Worm (Caenorhabditis elegans): ENCODE data around the gene scl-25.

Gene scl-25

ce11 chrV:17220345-17220744, 5.1 kb upstream of the scl-25 start, which contains the start of gene srh-109:
Gene srh-109, minus strand, starts transcription at chrV:17220445.
- no peak for TF ChIP-seq K11D2.4 (GFP tag; IDR thresholded peaks at IDR 0.05)
- no peak for TF ChIP-seq nfyb-1 (GFP tag; IDR thresholded peaks at IDR 0.05)
- TF ChIP-seq egl-18 (GFP tag; IDR thresholded peaks at IDR 0.05) = no peak
- TF ChIP-seq sptf-2 (GFP tag; optimal IDR thresholded peaks at IDR 0.05) = no peak
- no peak for TF ChIP-seq nhr-120 (GFP tag; IDR thresholded peaks at IDR 0.05)
- TF ChIP-seq egrh-3 (GFP tag; IDR thresholded peaks at IDR 0.05) = no peak
- no peak for TF ChIP-seq aptf-3 (GFP tag; IDR thresholded peaks at IDR 0.05)
- no peak for TF ChIP-seq ama-1 (optimal IDR thresholded peaks at IDR 0.05)
- no peak for TF ChIP-seq ama-1 (GFP tag; optimal IDR thresholded peaks at IDR 0.05)
- no peak for TF ChIP-seq ZK185.1 (tag; optimal IDR thresholded peaks at IDR 0.05; ENCODE audit: poor library complexity, severe bottlenecking)
- no peak for TF ChIP-seq Y79H2A.3 (GFP tag; conservative IDR thresholded peaks at IDR 0.05)
- no peak for TF ChIP-seq hmg-20 (GFP tag; IDR thresholded peaks at IDR 0.05)
- TF ChIP-seq K12H6.12 (tag; optimal IDR thresholded peaks at IDR 0.05) = no peak
- TF ChIP-seq ztf-25 (GFP tag; IDR thresholded peaks at IDR 0.05) = no peak
- no peak for TF ChIP-seq mxl-1 (tag; optimal IDR thresholded peaks at IDR 0.05)
- no peak for TF ChIP-seq Y53G8AR.9 (GFP tag; conservative IDR thresholded peaks at IDR 0.05)

- TF ChIP-seq snpc-4 (GFP tag; optimal IDR thresholded peaks at IDR 0.05) (no peak), snpc-4 (tag; optimal IDR thresholded peaks at IDR 0.05) (no peak), die-1 (tag; optimal IDR thresholded peaks at IDR 0.05) (no peak), hrde-1 (tag; optimal IDR thresholded peaks at IDR 0.05; ENCODE audit: borderline replicate concordance) (no peak), aptf-2 (GFP tag; conservative IDR thresholded peaks at IDR 0.05) (no peak), akir-1 (GFP tag; optimal IDR thresholded peaks at IDR 0.05) (no peak), ztf-25 (GFP tag; IDR thresholded peaks at IDR 0.05) (no peak), F57A8.1 (GFP tag; optimal IDR thresholded peaks at IDR 0.05) (no peak), tbx-9 (tag; optimal IDR thresholded peaks at IDR 0.05; ENCODE audit: borderline replicate concordance) (no peak), nhr-120 (GFP tag; IDR thresholded peaks at IDR 0.05) (no peak), snpc-1.3 (tag; optimal IDR thresholded peaks at IDR 0.05; ENCODE audit: insufficient read depth) (no peak), unc-62 (GFP tag; optimal IDR thresholded peaks at IDR 0.05) (no peak), ztf-22 (GFP tag; optimal IDR thresholded peaks at IDR 0.05) (no peak), hlh-26 (GFP tag; conservative IDR thresholded peaks at IDR 0.05) (no peak)
Observed at ce11 chrV:17223305-17223704, 2.2 kb upstream of the scl-25 start, which contains the start of gene srh-252. Gene srh-252, minus strand, starts transcription at chrV:17223405.

ce11 chrV:17226119-17226518, 630 bp downstream of the scl-25 start, which contains the start of gene srh-112:
Gene srh-112, minus strand, starts transcription at chrV:17226219.
- TF ChIP-seq ets-4 (GFP tag; optimal IDR thresholded peaks at IDR 0.05) (no peak), ceh-58 (GFP tag; IDR thresholded peaks at IDR 0.05) (no peak)

DNA sequence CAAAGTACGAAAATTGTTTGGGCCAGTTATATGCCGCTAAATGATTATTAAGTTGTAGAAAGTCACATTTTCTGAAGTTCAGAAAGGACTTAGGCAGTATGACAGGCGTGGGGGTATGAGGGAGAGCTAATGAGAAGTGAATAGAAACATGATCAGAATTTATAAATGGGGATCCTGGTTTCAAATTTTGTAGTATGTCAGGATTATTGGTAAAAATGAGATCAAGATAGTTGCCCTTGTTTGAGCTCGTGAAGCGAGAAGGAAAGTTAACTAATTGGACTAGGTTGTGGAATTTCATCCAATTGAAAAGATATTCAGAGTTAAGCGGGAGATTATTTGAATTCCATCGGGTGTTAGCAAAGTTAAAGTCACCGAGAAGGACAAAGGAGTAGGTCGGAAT, 6.9 kb downstream of the scl-25 start:
- no peak for TF ChIP-seq rcor-1 (GFP tag; IDR thresholded peaks at IDR 0.05)

DNA sequence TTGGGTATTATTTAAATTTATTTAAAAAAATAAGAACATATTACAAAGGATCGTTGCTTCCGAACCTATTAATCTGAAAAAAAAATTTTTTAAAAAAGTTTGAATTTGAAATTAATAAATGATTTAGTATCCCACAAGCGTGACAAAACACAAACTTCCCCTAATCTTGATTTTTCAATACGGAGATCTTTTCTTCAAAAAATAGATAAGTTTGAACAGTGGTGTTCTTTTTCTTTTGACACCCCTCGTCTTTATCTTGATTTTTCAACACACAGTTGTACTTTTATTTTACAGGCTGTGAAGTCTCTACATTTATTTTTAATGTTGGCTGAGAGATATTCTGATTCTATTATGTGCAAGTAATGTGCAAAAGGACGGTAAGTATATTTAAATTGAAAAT, 10.9 kb downstream of the scl-25 start, which contains the start of gene T19C9.10:
TSS of gene T19C9.10 (plus strand) at position 248 of the 400 bp plus-strand sequence.
- TF ChIP-seq gei-17 (GFP tag; optimal IDR thresholded peaks at IDR 0.05) = no peak
- TF ChIP-seq zim-3 (tag; optimal IDR thresholded peaks at IDR 0.05) = no peak
